Worm (Caenorhabditis elegans): ENCODE results near the gene C16D9.1.

C16D9.1 gene

DNA sequence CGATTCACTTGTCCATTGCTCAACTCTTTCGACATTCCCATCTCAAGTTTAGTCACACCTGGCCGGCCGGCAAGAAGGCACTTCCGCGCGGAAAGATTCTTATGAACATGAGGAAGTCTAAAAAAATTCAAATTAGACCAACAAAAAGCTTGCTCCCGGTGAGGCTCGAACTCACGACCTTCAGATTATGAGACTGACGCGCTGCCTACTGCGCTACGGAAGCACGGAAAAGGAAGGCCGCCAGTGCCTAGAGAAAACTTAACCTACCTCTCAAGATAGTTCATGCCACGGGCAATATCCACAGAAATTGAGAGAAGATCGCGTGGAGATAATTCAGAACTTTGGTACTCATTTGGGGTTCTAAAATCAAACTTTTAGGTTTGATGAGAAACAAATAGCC is 29.1 kb upstream of the C16D9.1 start (continued):
- TF ChIP-seq lsl-1 (GFP tag; optimal IDR thresholded peaks at IDR 0.05) (peak; percentile 0), nhr-27 (tag; optimal IDR thresholded peaks at IDR 0.05) (no peak), unc-130 (GFP tag; optimal IDR thresholded peaks at IDR 0.05) (no peak)

DNA sequence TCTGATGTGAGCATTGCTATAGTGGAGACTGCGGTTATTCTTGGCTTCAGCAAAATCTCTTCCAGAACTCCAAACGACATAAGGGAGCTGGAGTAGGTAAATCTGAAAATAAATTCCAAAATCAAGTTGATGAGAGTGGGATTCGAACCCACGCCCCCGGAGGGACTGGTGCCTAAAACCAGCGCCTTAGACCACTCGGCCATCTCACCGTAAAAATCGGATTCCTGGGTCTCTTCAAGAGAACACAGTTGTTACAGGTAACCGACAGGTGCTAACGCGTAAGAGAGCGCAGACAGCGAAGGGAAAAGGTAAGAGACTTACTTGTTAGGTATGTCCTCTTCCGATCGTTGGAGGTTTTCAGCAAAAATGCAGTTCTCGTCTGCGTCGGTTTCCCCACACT is 23.8 kb upstream of the C16D9.1 start:
- TF ChIP-seq sea-2 (GFP tag; IDR thresholded peaks at IDR 0.05) (no peak), him-1 (tag; optimal IDR thresholded peaks at IDR 0.05) (peak; percentile 76), nhr-90 (tag; optimal IDR thresholded peaks at IDR 0.05) (peak; percentile 66), snpc-1.1 (tag; optimal IDR thresholded peaks at IDR 0.05; ENCODE audit: insufficient read depth) (peak; percentile 14), fkh-3 (tag; optimal IDR thresholded peaks at IDR 0.05) (no peak), Y53F4B.3 (GFP tag; IDR thresholded peaks at IDR 0.05) (no peak), atf-7 (tag; optimal IDR thresholded peaks at IDR 0.05) (no peak), hmg-20 (GFP tag; IDR thresholded peaks at IDR 0.05) (no peak), rpc-1 (optimal IDR thresholded peaks at IDR 0.05) (peak; percentile 67), rpc-1 (tag; optimal IDR thresholded peaks at IDR 0.05) (peak; percentile 74), bed-1 (GFP tag; IDR thresholded peaks at IDR 0.05) (no peak), egrh-3 (GFP tag; IDR thresholded peaks at IDR 0.05) (0 out of 2 replicates have a peak, but pooled peaks have one; percentile 31), madf-10 (tag; optimal IDR thresholded peaks at IDR 0.05) (peak; percentile 9), nfyb-1 (GFP tag; IDR thresholded peaks at IDR 0.05) (peak; percentile 72; the same call in 1 of the 2 replicates), ceh-100 (GFP tag; IDR thresholded peaks at IDR 0.05) (0 out of 2 replicates have a peak, but pooled peaks have one; percentile 42), die-1 (tag; optimal IDR thresholded peaks at IDR 0.05) (peak; percentile 63), F33H1.4 (GFP tag; IDR thresholded peaks at IDR 0.05) (peak; percentile 18; the same call in 1 of the 2 replicates), D2030.7 (GFP tag; IDR thresholded peaks at IDR 0.05) (peak; percentile 54), somi-1 (GFP tag; optimal IDR thresholded peaks at IDR 0.05) (no peak), B0261.1 (tag; optimal IDR thresholded peaks at IDR 0.05) (peak; percentile 77), xnd-1 (tag; optimal IDR thresholded peaks at IDR 0.05) (no peak), Y56A3A.18 (GFP tag; IDR thresholded peaks at IDR 0.05) (0 out of 2 replicates have a peak, but pooled peaks have one; percentile 36), rcor-1 (GFP tag; IDR thresholded peaks at IDR 0.05) (peak; percentile 38; the same call in 1 of the 2 replicates), tbx-9 (tag; optimal IDR thresholded peaks at IDR 0.05; ENCODE audit: borderline replicate concordance) (no peak), ZK185.1 (tag; optimal IDR thresholded peaks at IDR 0.05; ENCODE audit: poor library complexity, severe bottlenecking) (peak; percentile 4), attf-6 (GFP tag; IDR thresholded peaks at IDR 0.05) (0 out of 2 replicates have a peak, but pooled peaks have one; percentile 29), tbp1 (GFP tag; optimal IDR thresholded peaks at IDR 0.05) (peak; percentile 87), ama-1 (optimal IDR thresholded peaks at IDR 0.05) (no peak), ama-1 (GFP tag; optimal IDR thresholded peaks at IDR 0.05) (no peak), snpc-3.4 (tag; optimal IDR thresholded peaks at IDR 0.05) (peak; percentile 34), F23B12.7 (tag; optimal IDR thresholded peaks at IDR 0.05; ENCODE audit: insufficient read depth) (peak; percentile 60), madf-3 (GFP tag; IDR thresholded peaks at IDR 0.05) (0 out of 2 replicates have a peak, but pooled peaks have one; percentile 20), let-607 (tag; optimal IDR thresholded peaks at IDR 0.05) (peak in 1 of 2 experiments; percentile 38), F52B5.7 (tag; optimal IDR thresholded peaks at IDR 0.05) (peak; percentile 13), mcd-1 (GFP tag; IDR thresholded peaks at IDR 0.05) (no peak), B0019.2 (GFP tag; conservative IDR thresholded peaks at IDR 0.05) (no peak), Y79H2A.3 (GFP tag; conservative IDR thresholded peaks at IDR 0.05) (no peak), snpc-4 (GFP tag; optimal IDR thresholded peaks at IDR 0.05) (peak; percentile 61), snpc-4 (tag; optimal IDR thresholded peaks at IDR 0.05) (peak in 3 of 4 experiments; percentile 73 to 91 (median 76)), lsl-1 (GFP tag; optimal IDR thresholded peaks at IDR 0.05) (peak; percentile 26), egl-18 (GFP tag; IDR thresholded peaks at IDR 0.05) (0 out of 2 replicates have a peak, but pooled peaks have one; percentile 14), aptf-2 (GFP tag; conservative IDR thresholded peaks at IDR 0.05) (no peak), akir-1 (GFP tag; optimal IDR thresholded peaks at IDR 0.05) (no peak), T07F8.4 (tag; optimal IDR thresholded peaks at IDR 0.05) (peak; percentile 10), dpff-1 (tag; optimal IDR thresholded peaks at IDR 0.05) (no peak)
